Worm (Caenorhabditis elegans): ENCODE data around the gene C55A6.12.
A peak's percentile ranks its signal among the peaks of the same experiment; 100 is the strongest.

The C55A6.12 gene

DNA sequence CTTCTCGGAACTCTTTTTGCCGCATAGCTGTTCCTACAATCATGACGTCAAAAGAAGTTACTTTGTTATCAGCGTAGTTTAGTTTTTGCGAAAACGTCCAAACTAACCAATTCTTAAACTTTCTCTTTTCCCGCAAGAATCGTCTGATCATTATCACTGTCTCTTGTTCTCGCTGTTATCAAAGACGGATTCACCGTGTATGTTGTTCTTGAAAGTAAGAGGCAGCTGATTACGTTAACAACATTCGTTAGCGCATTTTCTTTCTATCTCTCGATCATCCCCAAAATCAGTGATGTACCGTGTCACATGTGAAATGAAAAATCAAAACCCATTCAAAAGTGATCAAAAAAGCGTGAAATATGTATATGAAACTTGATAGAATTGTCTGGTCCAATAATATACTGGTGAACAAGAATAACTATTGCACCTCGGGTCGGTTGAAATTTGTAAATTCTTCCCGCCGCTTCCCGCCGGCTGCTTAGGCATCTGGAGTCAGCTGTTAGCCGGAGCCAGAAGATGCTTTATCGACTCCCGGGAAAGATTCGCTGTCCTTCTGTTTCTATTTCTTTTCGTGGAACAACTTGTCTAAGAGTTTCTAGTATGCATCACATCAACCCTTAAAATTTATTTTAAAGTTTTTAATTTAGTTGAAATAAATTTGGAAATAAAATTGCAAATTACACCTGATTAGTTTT lies 31.7 kb upstream of the C55A6.12 start (continued):
- no peak for TF ChIP-seq sup-37 (GFP tag; optimal IDR thresholded peaks at IDR 0.05)

- TF ChIP-seq C16A3.4 (tag; optimal IDR thresholded peaks at IDR 0.05) = no peak
- peak; percentile 17 for TF ChIP-seq ceh-63 (GFP tag; optimal IDR thresholded peaks at IDR 0.05)
Observed at ce11 chrV:11533365-11533949, 30.5 kb upstream of the C55A6.12 start.

ce11 chrV:11532964-11533363 lies 30.0 kb upstream of the C55A6.12 start:
- TF ChIP-seq unc-86 (tag; optimal IDR thresholded peaks at IDR 0.05) (no peak), zag-1 (tag; optimal IDR thresholded peaks at IDR 0.05) (no peak), zip-4 (GFP tag; optimal IDR thresholded peaks at IDR 0.05) (no peak), ceh-82 (tag; optimal IDR thresholded peaks at IDR 0.05) (no peak), irx-1 (tag; optimal IDR thresholded peaks at IDR 0.05) (no peak), ceh-90 (tag; optimal IDR thresholded peaks at IDR 0.05) (no peak), snpc-4 (tag; optimal IDR thresholded peaks at IDR 0.05) (no peak), unc-62 (GFP tag; optimal IDR thresholded peaks at IDR 0.05) (no peak), hpl-2 (GFP tag; optimal IDR thresholded peaks at IDR 0.05) (no peak), snu-23 (GFP tag; optimal IDR thresholded peaks at IDR 0.05) (peak; percentile 51), swsn-7 (tag; optimal IDR thresholded peaks at IDR 0.05) (peak; percentile 9), unc-98 (GFP tag; IDR thresholded peaks at IDR 0.05) (no peak), pag-3 (tag; optimal IDR thresholded peaks at IDR 0.05; ENCODE audit: borderline replicate concordance, insufficient read depth) (peak; percentile 59), alr-1 (tag; optimal IDR thresholded peaks at IDR 0.05; ENCODE audit: borderline replicate concordance) (no peak), isw-1 (GFP tag; IDR thresholded peaks at IDR 0.05) (no peak), Y116A8C.19 (tag; optimal IDR thresholded peaks at IDR 0.05; ENCODE audit: borderline replicate concordance) (no peak), efl-1 (optimal IDR thresholded peaks at IDR 0.05) (peak; percentile 1 to 14), efl-1 (GFP tag; optimal IDR thresholded peaks at IDR 0.05 in 1 of 2) (peak in 1 of 2 experiments; percentile 90), tbx-2 (tag; optimal IDR thresholded peaks at IDR 0.05) (no peak), nhr-19 (GFP tag; conservative IDR thresholded peaks at IDR 0.05) (no peak; the same call in none of the 2 replicates), ztf-4 (tag; optimal IDR thresholded peaks at IDR 0.05) (no peak), lir-3 (tag; optimal IDR thresholded peaks at IDR 0.05; ENCODE audit: poor library complexity) (no peak), aha-1 (tag; optimal IDR thresholded peaks at IDR 0.05) (no peak), sptf-1 (tag; optimal IDR thresholded peaks at IDR 0.05) (no peak), nhr-237 (tag; optimal IDR thresholded peaks at IDR 0.05) (no peak), sup-37 (GFP tag; optimal IDR thresholded peaks at IDR 0.05) (no peak), hlh-4 (tag; optimal IDR thresholded peaks at IDR 0.05) (no peak), nhr-28 (tag; optimal IDR thresholded peaks at IDR 0.05) (no peak), nhr-84 (tag; optimal IDR thresholded peaks at IDR 0.05) (no peak), egl-13 (tag; optimal IDR thresholded peaks at IDR 0.05) (no peak), mab-9 (GFP tag; IDR thresholded peaks at IDR 0.05) (0 out of 2 replicates have a peak, but pooled peaks have one; percentile 38), nhr-76 (tag; optimal IDR thresholded peaks at IDR 0.05) (no peak), elt-2 (tag; optimal IDR thresholded peaks at IDR 0.05) (no peak), blmp-1 (tag; optimal IDR thresholded peaks at IDR 0.05) (peak; percentile 100), dsc-1 (tag; optimal IDR thresholded peaks at IDR 0.05) (no peak), ces-1 (GFP tag; optimal IDR thresholded peaks at IDR 0.05) (no peak), unc-30 (tag; optimal IDR thresholded peaks at IDR 0.05) (no peak), fos-1 (tag; optimal IDR thresholded peaks at IDR 0.05) (no peak), nhr-20 (tag; optimal IDR thresholded peaks at IDR 0.05) (peak; percentile 63), rnt-1 (tag; optimal IDR thresholded peaks at IDR 0.05) (peak; percentile 41), ceh-8 (GFP tag; optimal IDR thresholded peaks at IDR 0.05) (no peak), vab-15 (tag; optimal IDR thresholded peaks at IDR 0.05) (no peak), aly-2 (tag; optimal IDR thresholded peaks at IDR 0.05) (no peak), C16A3.4 (tag; optimal IDR thresholded peaks at IDR 0.05) (no peak), pax-3 (tag; optimal IDR thresholded peaks at IDR 0.05) (peak; percentile 27), nhr-77 (tag; optimal IDR thresholded peaks at IDR 0.05) (no peak)
